Worm (Caenorhabditis elegans): ENCODE measurements around the gene R04B3.2.

- TF ChIP-seq pqm-1 (tag; optimal IDR thresholded peaks at IDR 0.05) (no peak), lsy-2 (tag; optimal IDR thresholded peaks at IDR 0.05) (no peak), nhr-76 (tag; optimal IDR thresholded peaks at IDR 0.05) (no peak), lin-39 (tag; optimal IDR thresholded peaks at IDR 0.05) (no peak), lir-3 (tag; optimal IDR thresholded peaks at IDR 0.05; ENCODE audit: poor library complexity) (no peak), ceh-82 (tag; optimal IDR thresholded peaks at IDR 0.05) (no peak), sptf-1 (tag; optimal IDR thresholded peaks at IDR 0.05) (no peak), egl-27 (tag; optimal IDR thresholded peaks at IDR 0.05) (no peak), ama-1 (optimal IDR thresholded peaks at IDR 0.05) (no peak), ztf-11 (tag; optimal IDR thresholded peaks at IDR 0.05) (no peak)
Observed at ce11 chrX:2493586-2494175, 20.2 kb upstream of the R04B3.2 start.
